Fruit fly (Drosophila melanogaster) whole organism, embryonic: Measurements from ENCODE around the gene Klp10A.
A peak's percentile ranks its signal among the peaks of the same experiment; 100 is the strongest.

Experiments used
- Atf-2 ChIP-seq: fragments of 200-800 bp; sonication (Bioruptor generic); optimal IDR thresholded peaks from 2 replicates; lab custom pipeline; 2016; ENCODE audit warnings: missing biosample characterization, missing genetic modification characterization
- Atf6 ChIP-seq: fragments of 200-800 bp; sonication (Bioruptor generic); IDR thresholded peaks from 2 replicates; pipeline ENCODE4 v1.3.6; 2022; ENCODE audit warnings: missing biosample characterization, missing genetic modification characterization
- B-H2 ChIP-seq: fragments of 200-800 bp; sonication (Bioruptor generic); optimal IDR thresholded peaks from 2 replicates; lab custom pipeline; 2018; ENCODE audit warnings: missing biosample characterization, mild to moderate bottlenecking, missing genetic modification characterization
- CG10462 ChIP-seq: fragments of 200-800 bp; sonication (Bioruptor generic); optimal IDR thresholded peaks from 2 replicates; lab custom pipeline; 2016; ENCODE audit warnings: missing biosample characterization, missing genetic modification characterization
- CG10565 ChIP-seq: fragments of 200-800 bp; sonication (Bioruptor generic); optimal IDR thresholded peaks from 3 replicates; lab custom pipeline; 2016; ENCODE audit warnings: missing biosample characterization, mild to moderate bottlenecking, missing genetic modification characterization
- CG10959 ChIP-seq: fragments of 200-800 bp; sonication (Bioruptor generic); IDR thresholded peaks from 2 replicates; pipeline ENCODE4 v1.3.6; 2022; ENCODE audit warnings: missing biosample characterization, missing genetic modification characterization
- CG12299 ChIP-seq: fragments of 200-800 bp; sonication (Bioruptor generic); optimal IDR thresholded peaks from 2 replicates; lab custom pipeline; 2018; ENCODE audit warnings: missing biosample characterization, mild to moderate bottlenecking, missing genetic modification characterization
- CG12391 ChIP-seq: fragments of 200-800 bp; sonication (Bioruptor generic); optimal IDR thresholded peaks from 3 replicates; lab custom pipeline; 2018; ENCODE audit warnings: missing biosample characterization, mild to moderate bottlenecking, missing genetic modification characterization, moderate library complexity
- CG12769 ChIP-seq: fragments of 200-800 bp; sonication (Bioruptor generic); optimal IDR thresholded peaks from 2 replicates; lab custom pipeline; 2019; ENCODE audit warnings: missing biosample characterization, mild to moderate bottlenecking, missing genetic modification characterization, moderate library complexity
- CG13624 ChIP-seq: fragments of 200-800 bp; sonication (Bioruptor generic); optimal IDR thresholded peaks from 2 replicates; lab custom pipeline; 2016; ENCODE audit warnings: missing biosample characterization, missing genetic modification characterization
- CG17612 ChIP-seq: fragments of 200-800 bp; sonication (Bioruptor generic); IDR thresholded peaks from 2 replicates; pipeline ENCODE4 v1.3.6; 2022; ENCODE audit warnings: missing biosample characterization, missing genetic modification characterization
- CG2889 ChIP-seq: fragments of 200-800 bp; sonication (Bioruptor generic); IDR thresholded peaks from 3 replicates; pipeline ENCODE4 v1.3.6; 2022; ENCODE audit warnings: missing biosample characterization, missing genetic modification characterization
- CG34224 ChIP-seq: fragments of 200-800 bp; sonication (Bioruptor generic); IDR thresholded peaks from 3 replicates; pipeline ENCODE4 v1.3.6; 2022; ENCODE audit warnings: missing biosample characterization, missing genetic modification characterization; ENCODE audit not compliant: partially characterized antibody
- CG3847 ChIP-seq: fragments of 200-800 bp; sonication (Bioruptor generic); IDR thresholded peaks from 2 replicates; pipeline ENCODE4 v1.3.6; 2022; ENCODE audit warnings: missing biosample characterization, missing genetic modification characterization
- CG6175 ChIP-seq: fragments of 200-800 bp; sonication (Bioruptor generic); IDR thresholded peaks from 3 replicates; pipeline ENCODE4 v1.3.6; 2022; ENCODE audit warnings: missing biosample characterization, missing genetic modification characterization
- CG6765 ChIP-seq: fragments of 200-800 bp; sonication (Bioruptor generic); optimal IDR thresholded peaks from 3 replicates; lab custom pipeline; 2017; ENCODE audit warnings: missing biosample characterization, mild to moderate bottlenecking, missing genetic modification characterization
- CG8290 ChIP-seq, 3 experiments: fragments of 200-800 bp; sonication (Bioruptor generic); optimal IDR thresholded peaks; 2 replicates each; lab custom pipeline; 2016 to 2019; ENCODE audit warnings: missing biosample characterization in 3 of 3, missing genetic modification characterization in 3 of 3, mild to moderate bottlenecking in 2 of 3, moderate library complexity in 1 of 3
- CG8359 ChIP-seq: fragments of 200-800 bp; sonication (Bioruptor generic); optimal IDR thresholded peaks from 2 replicates; lab custom pipeline; 2017; ENCODE audit warnings: missing biosample characterization, mild to moderate bottlenecking, missing genetic modification characterization, borderline replicate concordance
- CG8478 ChIP-seq: fragments of >200 bp; optimal IDR thresholded peaks from 2 replicates; lab custom pipeline; 2018
- Dek ChIP-seq: fragments of 200-800 bp; sonication (Bioruptor generic); optimal IDR thresholded peaks from 3 replicates; lab custom pipeline; 2019; ENCODE audit warnings: missing biosample characterization, mild to moderate bottlenecking, missing genetic modification characterization, moderate library complexity
- Doc2 ChIP-seq: fragments of 200-800 bp; sonication (Bioruptor generic); IDR thresholded peaks from 2 replicates; pipeline ENCODE4 v1.3.6; 2022; ENCODE audit warnings: missing biosample characterization, missing genetic modification characterization
- Dref ChIP-seq: fragments of 200-800 bp; sonication (Bioruptor generic); IDR thresholded peaks from 2 replicates; pipeline ENCODE4 v1.3.6; 2022; ENCODE audit warnings: missing biosample characterization, missing genetic modification characterization
- Fer2 ChIP-seq: fragments of 200-800 bp; sonication (Bioruptor generic); optimal IDR thresholded peaks from 2 replicates; lab custom pipeline; 2018; ENCODE audit warnings: missing biosample characterization, mild to moderate bottlenecking, missing genetic modification characterization, moderate library complexity
- HLH4C ChIP-seq: fragments of 200-800 bp; sonication (Bioruptor generic); IDR thresholded peaks from 3 replicates; pipeline ENCODE4 v1.3.6; 2022; ENCODE audit warnings: missing biosample characterization, missing genetic modification characterization; ENCODE audit not compliant: partially characterized antibody
- Hey ChIP-seq: fragments of 200-800 bp; sonication (Bioruptor generic); optimal IDR thresholded peaks from 3 replicates; lab custom pipeline; 2018; ENCODE audit warnings: missing biosample characterization, mild to moderate bottlenecking, missing genetic modification characterization
- Lhr ChIP-seq: fragments of 200-800 bp; sonication (Bioruptor generic); optimal IDR thresholded peaks from 3 replicates; lab custom pipeline; 2017; ENCODE audit warnings: mild to moderate bottlenecking, missing biosample characterization, missing genetic modification reagents, missing genetic modification characterization
- Mad ChIP-seq: fragments of 200-800 bp; sonication (Bioruptor generic); optimal IDR thresholded peaks from 2 replicates; lab custom pipeline; 2016; ENCODE audit warnings: missing biosample characterization, missing genetic modification characterization
- Meics ChIP-seq: fragments of 200-800 bp; sonication (Bioruptor generic); optimal IDR thresholded peaks from 2 replicates; lab custom pipeline; 2017; ENCODE audit warnings: missing biosample characterization, mild to moderate bottlenecking, missing genetic modification characterization
- PHDP ChIP-seq: fragments of 200-800 bp; sonication (Bioruptor generic); optimal IDR thresholded peaks from 3 replicates; lab custom pipeline; 2018; ENCODE audit warnings: missing biosample characterization, mild to moderate bottlenecking, missing genetic modification characterization, moderate library complexity
- Ptx1 ChIP-seq: fragments of 200-800 bp; sonication (Bioruptor generic); IDR thresholded peaks from 2 replicates; pipeline ENCODE4 v1.3.6; 2022; ENCODE audit warnings: missing biosample characterization, missing genetic modification characterization
- Ravus ChIP-seq: fragments of 200-800 bp; sonication (Bioruptor generic); IDR thresholded peaks from 2 replicates; pipeline ENCODE4 v1.3.6; 2022; ENCODE audit warnings: missing biosample characterization, missing genetic modification characterization
- Spps ChIP-seq: fragments of 200-800 bp; sonication (Bioruptor generic); optimal IDR thresholded peaks from 2 replicates; lab custom pipeline; 2018; ENCODE audit warnings: missing biosample characterization, mild to moderate bottlenecking, missing genetic modification characterization
- TFAM ChIP-seq: fragments of 200-800 bp; sonication (Bioruptor generic); optimal IDR thresholded peaks from 2 replicates; lab custom pipeline; 2017; ENCODE audit warnings: missing biosample characterization, missing genetic modification characterization, inconsistent platforms
- Xbp1 ChIP-seq: fragments of 200-800 bp; sonication (Bioruptor generic); optimal IDR thresholded peaks from 3 replicates; lab custom pipeline; 2016; ENCODE audit warnings: missing biosample characterization, mild to moderate bottlenecking, missing genetic modification characterization
- abd-A ChIP-seq: fragments of 200-800 bp; sonication (Bioruptor generic); optimal IDR thresholded peaks from 3 replicates; lab custom pipeline; 2019; ENCODE audit warnings: missing biosample characterization, mild to moderate bottlenecking, missing genetic modification characterization, moderate library complexity
- cg ChIP-seq: fragments of 200-800 bp; sonication (Bioruptor generic); optimal IDR thresholded peaks from 3 replicates; lab custom pipeline; 2019; ENCODE audit warnings: missing biosample characterization, mild to moderate bottlenecking, missing genetic modification characterization, moderate library complexity
- danr ChIP-seq: fragments of 200-800 bp; sonication (Bioruptor generic); IDR thresholded peaks from 2 replicates; pipeline ENCODE4 v1.3.6; 2022; ENCODE audit warnings: missing biosample characterization, missing genetic modification characterization
- ewg ChIP-seq: fragments of 200-800 bp; sonication (Bioruptor generic); optimal IDR thresholded peaks from 3 replicates; lab custom pipeline; 2017; ENCODE audit warnings: mild to moderate bottlenecking, missing biosample characterization, missing genetic modification reagents, missing genetic modification characterization
- eyg ChIP-seq: fragments of 200-800 bp; sonication (Bioruptor generic); optimal IDR thresholded peaks from 3 replicates; lab custom pipeline; 2016; ENCODE audit warnings: missing biosample characterization, missing genetic modification characterization
- kah ChIP-seq: fragments of 200-800 bp; sonication (Bioruptor generic); optimal IDR thresholded peaks from 2 replicates; lab custom pipeline; 2018; ENCODE audit warnings: missing biosample characterization, mild to moderate bottlenecking, missing genetic modification characterization
- nau ChIP-seq: fragments of 200-800 bp; sonication (Bioruptor generic); optimal IDR thresholded peaks from 3 replicates; lab custom pipeline; 2017; ENCODE audit warnings: missing biosample characterization, mild to moderate bottlenecking, missing genetic modification characterization, missing genetic modification reagents
- odd ChIP-seq: fragments of 200-800 bp; sonication (Bioruptor generic); optimal IDR thresholded peaks from 2 replicates; lab custom pipeline; 2017; ENCODE audit warnings: missing biosample characterization, mild to moderate bottlenecking, missing genetic modification characterization
- peb ChIP-seq: fragments of 200-800 bp; sonication (Bioruptor generic); IDR thresholded peaks from 2 replicates; pipeline ENCODE4 v1.3.6; 2022; ENCODE audit warnings: missing biosample characterization, missing genetic modification characterization
- pzg ChIP-seq: fragments of 200-800 bp; sonication (Bioruptor generic); optimal IDR thresholded peaks from 3 replicates; lab custom pipeline; 2018; ENCODE audit warnings: missing biosample characterization, mild to moderate bottlenecking, missing genetic modification characterization, moderate library complexity
- schlank ChIP-seq: fragments of 200-800 bp; sonication (Bioruptor generic); optimal IDR thresholded peaks from 2 replicates; lab custom pipeline; 2018; ENCODE audit warnings: missing biosample characterization, mild to moderate bottlenecking, missing genetic modification characterization
- so ChIP-seq: fragments of 200-800 bp; sonication (Bioruptor generic); IDR thresholded peaks from 3 replicates; pipeline ENCODE4 v1.3.6; 2022; ENCODE audit warnings: missing biosample characterization, missing genetic modification characterization
- stc ChIP-seq: fragments of 200-800 bp; sonication (Bioruptor generic); IDR thresholded peaks from 2 replicates; pipeline ENCODE4 v1.3.6; 2022; ENCODE audit warnings: missing biosample characterization, missing genetic modification characterization
- tio ChIP-seq: fragments of 200-800 bp; sonication (Bioruptor generic); optimal IDR thresholded peaks from 2 replicates; lab custom pipeline; 2017; ENCODE audit warnings: missing biosample characterization, missing genetic modification characterization, inconsistent platforms
- trem ChIP-seq: fragments of 200-800 bp; optimal IDR thresholded peaks from 3 replicates; lab custom pipeline; 2019; ENCODE audit warnings: missing biosample characterization, mild to moderate bottlenecking, missing genetic modification characterization, moderate library complexity
- trh ChIP-seq: fragments of 200-800 bp; sonication (Bioruptor generic); optimal IDR thresholded peaks from 2 replicates; lab custom pipeline; 2016; ENCODE audit warnings: missing biosample characterization, missing genetic modification characterization
- wdn ChIP-seq: fragments of 200-800 bp; sonication (Bioruptor generic); IDR thresholded peaks from 2 replicates; pipeline ENCODE4 v1.3.6; 2022; ENCODE audit warnings: missing biosample characterization, missing genetic modification characterization
- zfh1 ChIP-seq: fragments of 200-800 bp; sonication (Bioruptor generic); IDR thresholded peaks from 3 replicates; pipeline ENCODE4 v1.3.6; 2022; ENCODE audit warnings: missing biosample characterization, missing genetic modification characterization

Gene Klp10A

DNA sequence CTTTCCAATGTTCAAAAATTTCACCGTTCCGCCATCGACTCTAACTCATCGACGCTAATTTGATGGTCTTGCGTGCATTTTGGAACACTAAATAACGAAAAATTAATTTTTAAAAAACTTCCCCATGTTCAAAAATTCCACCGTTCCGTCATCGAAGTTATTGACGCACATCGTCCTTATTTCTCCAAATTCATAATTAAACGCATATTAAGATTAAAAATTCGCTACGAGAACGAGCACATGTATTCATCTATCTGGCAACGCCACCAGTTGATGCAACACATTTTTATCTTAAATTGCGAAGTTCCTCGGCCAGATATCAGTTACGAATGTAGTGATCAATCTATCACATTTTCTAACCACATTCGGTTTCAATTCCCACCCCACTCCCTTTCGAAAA is 12.3 kb upstream of the Klp10A start, which contains the start of gene Lint-1 (continued):
- no peak for TF ChIP-seq CG12391 (tag; lab: Kevin White, UChicago)
- TF ChIP-seq TFAM (GFP tag; lab: Kevin White, UChicago): no peak
- TF ChIP-seq B-H2: no peak
- no peak for TF ChIP-seq stc (GFP tag; lab: Robert Waterston, UW)
- no peak for TF ChIP-seq cg (GFP tag; lab: Kevin White, UChicago)
- TF ChIP-seq abd-A (tag; lab: Kevin White, UChicago): no peak
- peak; percentile 29 for TF ChIP-seq pzg (GFP tag; lab: Kevin White, UChicago)
- no peak for TF ChIP-seq Ravus (GFP tag; lab: Robert Waterston, UW)
- no peak for TF ChIP-seq odd (GFP tag; lab: Kevin White, UChicago)
- no peak for TF ChIP-seq HLH4C (GFP tag; lab: Robert Waterston, UW)
- no peak for TF ChIP-seq CG34224 (GFP tag; lab: Robert Waterston, UW)
- no peak for TF ChIP-seq tio
- peak; percentile 23 for TF ChIP-seq CG13624 (GFP tag; lab: Kevin White, UChicago)
- no peak for TF ChIP-seq CG10565 (GFP tag; lab: Kevin White, UChicago)
- no peak for TF ChIP-seq Meics (GFP tag; lab: Kevin White, UChicago)
- TF ChIP-seq Spps: no peak
- TF ChIP-seq CG12299 (tag; lab: Kevin White, UChicago): no peak
- TF ChIP-seq ewg (GFP tag; lab: Kevin White, UChicago): no peak
- no peak for TF ChIP-seq CG17612
- no peak for TF ChIP-seq CG6175
- TF ChIP-seq CG3847 (GFP tag; lab: Robert Waterston, UW): no peak
- no peak for TF ChIP-seq CG8478 (lab: Kevin White, UChicago)
- TF ChIP-seq Xbp1 (GFP tag; lab: Kevin White, UChicago): peak; percentile 49
- TF ChIP-seq CG12769: peak; percentile 0
- peak; percentile 11 for TF ChIP-seq Mad (GFP tag; lab: Kevin White, UChicago)
- TF ChIP-seq Atf6 (GFP tag; lab: Robert Waterston, UW): no peak
- TF ChIP-seq kah (GFP tag; lab: Kevin White, UChicago): no peak
- no peak for TF ChIP-seq CG10462 (GFP tag; lab: Kevin White, UChicago)
- TF ChIP-seq Doc2 (GFP tag; lab: Robert Waterston, UW): no peak
- no peak for TF ChIP-seq PHDP (tag; lab: Kevin White, UChicago)
- TF ChIP-seq CG2889 (GFP tag; lab: Robert Waterston, UW): no peak
- no peak for TF ChIP-seq Dek
- no peak for TF ChIP-seq nau (GFP tag; lab: Kevin White, UChicago)
- TF ChIP-seq eyg: no peak
- no peak for TF ChIP-seq CG6765
- no peak for TF ChIP-seq danr (GFP tag; lab: Robert Waterston, UW)
- TF ChIP-seq CG8290 (GFP tag; optimal IDR thresholded peaks at IDR 0.05; lab: Kevin White, UChicago): no peak
- peak in 1 of 2 experiments; percentile 59 for TF ChIP-seq CG8290 (tag; optimal IDR thresholded peaks at IDR 0.05; lab: Kevin White, UChicago)
- no peak for TF ChIP-seq Dref (GFP tag; lab: Robert Waterston, UW)
- TF ChIP-seq trh (GFP tag; lab: Kevin White, UChicago): no peak
- TF ChIP-seq Atf-2 (GFP tag; lab: Kevin White, UChicago): no peak
- no peak for TF ChIP-seq schlank (tag; lab: Kevin White, UChicago)
- no peak for TF ChIP-seq Lhr (GFP tag; lab: Kevin White, UChicago)
- TF ChIP-seq zfh1 (GFP tag; lab: Robert Waterston, UW): peak; percentile 26; the same call in 1 of the 3 replicates
- no peak for TF ChIP-seq peb
- no peak for TF ChIP-seq trem (tag; lab: Kevin White, UChicago)
- TF ChIP-seq CG8359: no peak
- TF ChIP-seq Fer2 (tag; lab: Kevin White, UChicago): no peak
- TF ChIP-seq Ptx1: peak; percentile 41; the same call in 1 of the 2 replicates
- no peak for TF ChIP-seq Hey (tag; lab: Kevin White, UChicago)
- TF ChIP-seq CG10959 (GFP tag; lab: Robert Waterston, UW): no peak
- no peak for TF ChIP-seq so (GFP tag; lab: Robert Waterston, UW)
- no peak for TF ChIP-seq wdn
